Fruit fly (Drosophila melanogaster) whole organism, embryonic: ENCODE results near the gene CG10341.
A peak's percentile ranks its signal among the peaks of the same experiment; 100 is the strongest.

Experiments used
- Asciz ChIP-seq: fragments of 200-800 bp; sonication (Bioruptor generic); optimal IDR thresholded peaks from 2 replicates; lab custom pipeline; 2017; ENCODE audit warnings: missing biosample characterization, mild to moderate bottlenecking, missing genetic modification characterization, missing genetic modification reagents
- B-H2 ChIP-seq: fragments of 200-800 bp; sonication (Bioruptor generic); optimal IDR thresholded peaks from 2 replicates; lab custom pipeline; 2018; ENCODE audit warnings: missing biosample characterization, mild to moderate bottlenecking, missing genetic modification characterization
- Blimp-1 ChIP-seq: fragments of 200-800 bp; sonication (Bioruptor generic); optimal IDR thresholded peaks from 3 replicates; lab custom pipeline; 2018; ENCODE audit warnings: missing biosample characterization, missing genetic modification characterization, mild to moderate bottlenecking, moderate library complexity, missing genetic modification reagents
- CG10959 ChIP-seq: fragments of 200-800 bp; sonication (Bioruptor generic); IDR thresholded peaks from 2 replicates; pipeline ENCODE4 v1.3.6; 2022; ENCODE audit warnings: missing biosample characterization, missing genetic modification characterization
- CG11398 ChIP-seq: fragments of 200-800 bp; sonication (Bioruptor generic); optimal IDR thresholded peaks from 2 replicates; lab custom pipeline; 2016; ENCODE audit warnings: missing biosample characterization, missing genetic modification characterization
- CG12219 ChIP-seq: fragments of 200-800 bp; sonication (Bioruptor generic); optimal IDR thresholded peaks from 3 replicates; lab custom pipeline; 2018; ENCODE audit warnings: missing biosample characterization, mild to moderate bottlenecking, missing genetic modification characterization
- CG12236 ChIP-seq: fragments of 200-800 bp; sonication (Bioruptor generic); optimal IDR thresholded peaks from 2 replicates; lab custom pipeline; 2016; ENCODE audit warnings: missing biosample characterization, missing genetic modification characterization
- CG12391 ChIP-seq: fragments of 200-800 bp; sonication (Bioruptor generic); optimal IDR thresholded peaks from 3 replicates; lab custom pipeline; 2018; ENCODE audit warnings: missing biosample characterization, mild to moderate bottlenecking, missing genetic modification characterization, moderate library complexity
- CG13123 ChIP-seq: fragments of 200-800 bp; sonication (Bioruptor generic); optimal IDR thresholded peaks from 2 replicates; lab custom pipeline; 2016; ENCODE audit warnings: missing biosample characterization, missing genetic modification characterization
- CG13424 ChIP-seq: fragments of 200-800 bp; sonication (Bioruptor generic); optimal IDR thresholded peaks from 2 replicates; lab custom pipeline; 2019; ENCODE audit warnings: missing biosample characterization, mild to moderate bottlenecking, missing genetic modification characterization, moderate library complexity
- CG16813 ChIP-seq: fragments of 200-800 bp; sonication (Bioruptor generic); IDR thresholded peaks from 3 replicates; pipeline ENCODE4 v1.3.6; 2022; ENCODE audit warnings: missing biosample characterization, missing genetic modification characterization; ENCODE audit not compliant: partially characterized antibody
- CG17186 ChIP-seq: fragments of 200-800 bp; sonication (Bioruptor generic); optimal IDR thresholded peaks from 3 replicates; lab custom pipeline; 2017; ENCODE audit warnings: missing biosample characterization, missing genetic modification reagents, missing genetic modification characterization
- CG17359 ChIP-seq: fragments of 200-800 bp; sonication (Bioruptor generic); optimal IDR thresholded peaks from 3 replicates; lab custom pipeline; 2018; ENCODE audit warnings: missing biosample characterization, mild to moderate bottlenecking, missing genetic modification characterization, moderate library complexity
- CG18011 ChIP-seq: fragments of 200-800 bp; sonication (Bioruptor generic); optimal IDR thresholded peaks from 2 replicates; lab custom pipeline; 2017; ENCODE audit warnings: missing biosample characterization, missing genetic modification characterization, mild to moderate bottlenecking, moderate library complexity, missing genotype
- CG2129 ChIP-seq: fragments of 200-800 bp; sonication (Bioruptor generic); IDR thresholded peaks from 2 replicates; pipeline ENCODE4 v1.3.6; 2022; ENCODE audit warnings: missing biosample characterization, missing genetic modification characterization; ENCODE audit not compliant: partially characterized antibody
- CG31441 ChIP-seq: fragments of 200-800 bp; sonication (Bioruptor generic); IDR thresholded peaks from 2 replicates; pipeline ENCODE4 v1.3.6; 2022; ENCODE audit warnings: missing biosample characterization, missing genetic modification characterization
- CG3995 ChIP-seq: fragments of 200-800 bp; sonication (Bioruptor generic); optimal IDR thresholded peaks from 3 replicates; lab custom pipeline; 2016; ENCODE audit warnings: missing biosample characterization, missing genetic modification characterization
- CG43689 ChIP-seq: fragments of 200-800 bp; sonication (Bioruptor generic); IDR thresholded peaks from 2 replicates; pipeline ENCODE4 v1.3.6; 2022; ENCODE audit warnings: missing biosample characterization, missing genetic modification characterization
- CG4854 ChIP-seq: fragments of 200-800 bp; sonication (Bioruptor generic); optimal IDR thresholded peaks from 2 replicates; lab custom pipeline; 2016; ENCODE audit warnings: missing biosample characterization, missing genetic modification characterization, inconsistent platforms
- CG5180 ChIP-seq: fragments of 200-800 bp; sonication (Bioruptor generic); optimal IDR thresholded peaks from 3 replicates; lab custom pipeline; 2017; ENCODE audit warnings: missing biosample characterization, missing genetic modification characterization, mild to moderate bottlenecking, moderate library complexity, missing genetic modification reagents
- CG8281 ChIP-seq: fragments of 200-800 bp; sonication (Bioruptor generic); optimal IDR thresholded peaks from 2 replicates; lab custom pipeline; 2018; ENCODE audit warnings: missing biosample characterization, mild to moderate bottlenecking, missing genetic modification characterization, moderate library complexity
- Dad ChIP-seq: fragments of 200-800 bp; sonication (Bioruptor generic); optimal IDR thresholded peaks from 3 replicates; lab custom pipeline; 2016; ENCODE audit warnings: missing biosample characterization, missing genetic modification characterization
- Deaf1 ChIP-seq: fragments of 200-800 bp; optimal IDR thresholded peaks from 3 replicates; lab custom pipeline; 2019; ENCODE audit warnings: missing biosample characterization, mild to moderate bottlenecking, missing genetic modification characterization, moderate library complexity
- Kr ChIP-seq: fragments of 200-800 bp; sonication (Bioruptor generic); optimal IDR thresholded peaks from 2 replicates; lab custom pipeline; 2017; ENCODE audit warnings: missing biosample characterization, mild to moderate bottlenecking, missing genetic modification characterization
- Nf-YA ChIP-seq: fragments of 200-800 bp; sonication (Bioruptor generic); IDR thresholded peaks from 2 replicates; pipeline ENCODE4 v1.3.6; 2022; ENCODE audit warnings: missing biosample characterization, missing genetic modification characterization
- PHDP ChIP-seq: fragments of 200-800 bp; sonication (Bioruptor generic); optimal IDR thresholded peaks from 3 replicates; lab custom pipeline; 2018; ENCODE audit warnings: missing biosample characterization, mild to moderate bottlenecking, missing genetic modification characterization, moderate library complexity
- Pdp1 ChIP-seq, 2 experiments: fragments of 200-800 bp; sonication (Bioruptor generic); optimal IDR thresholded peaks; 3 replicates each; lab custom pipeline; 2016; ENCODE audit warnings: missing biosample characterization in 2 of 2, missing genetic modification characterization in 2 of 2, mild to moderate bottlenecking in 1 of 2, moderate library complexity in 1 of 2
- Ravus ChIP-seq: fragments of 200-800 bp; sonication (Bioruptor generic); IDR thresholded peaks from 2 replicates; pipeline ENCODE4 v1.3.6; 2022; ENCODE audit warnings: missing biosample characterization, missing genetic modification characterization
- Six4 ChIP-seq: fragments of 200-800 bp; sonication (Bioruptor generic); optimal IDR thresholded peaks from 2 replicates; lab custom pipeline; 2016; ENCODE audit warnings: missing biosample characterization, missing genetic modification characterization
- Sox102F ChIP-seq: fragments of 200-800 bp; sonication (Bioruptor generic); optimal IDR thresholded peaks from 2 replicates; lab custom pipeline; 2018; ENCODE audit warnings: missing biosample characterization, mild to moderate bottlenecking, missing genetic modification characterization, moderate library complexity
- Taf1 ChIP-seq: fragments of 200-800 bp; sonication (Bioruptor generic); IDR thresholded peaks from 2 replicates; pipeline ENCODE4 v1.3.6; 2022; ENCODE audit warnings: missing biosample characterization, missing genetic modification characterization
- Usf ChIP-seq: fragments of 200-800 bp; sonication (Bioruptor generic); optimal IDR thresholded peaks from 2 replicates; lab custom pipeline; 2017; ENCODE audit warnings: missing genotype, missing biosample characterization, missing genetic modification characterization
- ara ChIP-seq: fragments of 200-800 bp; sonication (Bioruptor generic); IDR thresholded peaks from 2 replicates; pipeline ENCODE4 v1.3.6; 2022; ENCODE audit warnings: missing biosample characterization, missing genetic modification characterization
- crp ChIP-seq, 2 experiments: fragments of 200-800 bp; sonication (Bioruptor generic); optimal IDR thresholded peaks; 2 replicates in 1 of 2; 3 replicates in 1 of 2; lab custom pipeline; 2017; ENCODE audit warnings: missing biosample characterization in 2 of 2, missing genetic modification characterization in 2 of 2, mild to moderate bottlenecking in 1 of 2, moderate library complexity in 1 of 2
- da ChIP-seq: fragments of 200-800 bp; sonication (Bioruptor generic); optimal IDR thresholded peaks from 2 replicates; lab custom pipeline; 2016; ENCODE audit warnings: missing biosample characterization, missing genetic modification characterization
- fd3F ChIP-seq: fragments of 200-800 bp; sonication (Bioruptor generic); optimal IDR thresholded peaks from 2 replicates; lab custom pipeline; 2018; ENCODE audit warnings: missing biosample characterization, mild to moderate bottlenecking, missing genetic modification characterization, moderate library complexity
- mirr ChIP-seq: fragments of 200-800 bp; sonication (Bioruptor generic); optimal IDR thresholded peaks from 3 replicates; lab custom pipeline; 2018; ENCODE audit warnings: missing biosample characterization, mild to moderate bottlenecking, missing genetic modification characterization
- mld ChIP-seq: fragments of 200-800 bp; sonication (Bioruptor generic); IDR thresholded peaks from 3 replicates; pipeline ENCODE4 v1.3.6; 2022; ENCODE audit warnings: missing biosample characterization, missing genetic modification characterization; ENCODE audit not compliant: partially characterized antibody
- nerfin-1 ChIP-seq: fragments of 200-800 bp; sonication (Bioruptor generic); optimal IDR thresholded peaks from 3 replicates; lab custom pipeline; 2019; ENCODE audit warnings: missing biosample characterization, mild to moderate bottlenecking, missing genetic modification characterization, moderate library complexity
- p53 ChIP-seq: fragments of 200-800 bp; sonication (Bioruptor generic); optimal IDR thresholded peaks from 2 replicates; lab custom pipeline; 2016; ENCODE audit warnings: missing biosample characterization, missing genetic modification characterization
- phol ChIP-seq: fragments of 200-800 bp; sonication (Bioruptor generic); optimal IDR thresholded peaks from 3 replicates; lab custom pipeline; 2018; ENCODE audit warnings: missing biosample characterization, mild to moderate bottlenecking, missing genetic modification characterization, moderate library complexity
- pita ChIP-seq: fragments of 200-800 bp; sonication (Bioruptor generic); optimal IDR thresholded peaks from 2 replicates; lab custom pipeline; 2017; ENCODE audit warnings: missing biosample characterization, mild to moderate bottlenecking, missing genetic modification characterization
- ranshi ChIP-seq: fragments of 200-800 bp; sonication (Bioruptor generic); IDR thresholded peaks from 2 replicates; pipeline ENCODE4 v1.3.6; 2022; ENCODE audit warnings: missing biosample characterization, missing genetic modification characterization
- repo ChIP-seq: fragments of 200-800 bp; sonication (Bioruptor generic); optimal IDR thresholded peaks from 2 replicates; lab custom pipeline; 2016; ENCODE audit warnings: missing biosample characterization, missing genetic modification characterization
- row ChIP-seq: fragments of 200-800 bp; sonication (Bioruptor generic); IDR thresholded peaks from 3 replicates; pipeline ENCODE4 v1.3.6; 2022; ENCODE audit warnings: missing biosample characterization, missing genetic modification characterization
- sd ChIP-seq: fragments of 200-800 bp; sonication (Bioruptor generic); optimal IDR thresholded peaks from 3 replicates; lab custom pipeline; 2018; ENCODE audit warnings: missing biosample characterization, mild to moderate bottlenecking, missing genetic modification characterization, moderate library complexity
- slbo ChIP-seq: fragments of 200-800 bp; sonication (Bioruptor generic); IDR thresholded peaks from 2 replicates; pipeline ENCODE4 v1.3.6; 2022; ENCODE audit warnings: missing biosample characterization, missing genetic modification characterization
- sqz ChIP-seq: fragments of 200-800 bp; sonication (Bioruptor generic); optimal IDR thresholded peaks from 3 replicates; lab custom pipeline; 2018; ENCODE audit warnings: missing biosample characterization, mild to moderate bottlenecking, missing genetic modification characterization
- tio ChIP-seq: fragments of 200-800 bp; sonication (Bioruptor generic); optimal IDR thresholded peaks from 2 replicates; lab custom pipeline; 2017; ENCODE audit warnings: missing biosample characterization, missing genetic modification characterization, inconsistent platforms
- tna ChIP-seq: fragments of 200-800 bp; sonication (Bioruptor generic); IDR thresholded peaks from 2 replicates; pipeline ENCODE4 v1.3.6; 2022; ENCODE audit warnings: missing biosample characterization, missing genetic modification characterization; ENCODE audit not compliant: partially characterized antibody

The CG10341 gene

dm6 chr2L:18689376-18689775 lies 9.1 kb upstream of the CG10341 start, which contains the start of gene CG10336 (continued):
- TF ChIP-seq tio (no peak), Sox102F (no peak), CG16813 (peak; percentile 49), Asciz (GFP tag; lab: Kevin White, UChicago) (no peak), repo (no peak), CG43689 (GFP tag; lab: Robert Waterston, UW) (no peak), Six4 (GFP tag; lab: Kevin White, UChicago) (no peak), CG12236 (GFP tag; lab: Kevin White, UChicago) (no peak), Blimp-1 (no peak), CG10959 (GFP tag; lab: Robert Waterston, UW) (no peak), Nf-YA (GFP tag; lab: Robert Waterston, UW) (no peak), sqz (GFP tag; lab: Kevin White, UChicago) (peak; percentile 33), CG5180 (GFP tag; lab: Kevin White, UChicago) (no peak), mld (no peak), da (GFP tag; lab: Kevin White, UChicago) (no peak), CG3995 (GFP tag; lab: Kevin White, UChicago) (no peak), Kr (GFP tag; lab: Kevin White, UChicago) (no peak), Dad (no peak), pita (no peak), Usf (GFP tag; lab: Kevin White, UChicago) (no peak), phol (tag; lab: Kevin White, UChicago) (peak; percentile 50), slbo (GFP tag; lab: Robert Waterston, UW) (no peak), CG17186 (GFP tag; lab: Kevin White, UChicago) (no peak), CG12219 (GFP tag; lab: Kevin White, UChicago) (no peak), CG4854 (GFP tag; lab: Kevin White, UChicago) (no peak), fd3F (GFP tag; lab: Kevin White, UChicago) (no peak), ara (GFP tag; lab: Robert Waterston, UW) (no peak), CG11398 (GFP tag; lab: Kevin White, UChicago) (no peak), CG12391 (tag; lab: Kevin White, UChicago) (no peak), Ravus (GFP tag; lab: Robert Waterston, UW) (no peak), ranshi (GFP tag; lab: Robert Waterston, UW) (no peak), crp (GFP tag; optimal IDR thresholded peaks at IDR 0.05; lab: Kevin White, UChicago) (peak in 1 of 2 experiments; percentile 10), Deaf1 (no peak), B-H2 (GFP tag; lab: Kevin White, UChicago) (no peak), row (GFP tag; lab: Robert Waterston, UW) (peak; percentile 74), sd (no peak), CG13424 (tag; lab: Kevin White, UChicago) (no peak), Taf1 (no peak), CG13123 (GFP tag; lab: Kevin White, UChicago) (no peak), Pdp1 (GFP tag; optimal IDR thresholded peaks at IDR 0.05; lab: Kevin White, UChicago) (peak in 1 of 2 experiments; percentile 100), tna (GFP tag; lab: Robert Waterston, UW) (no peak; the same call in 1 of the 2 replicates), CG8281 (tag; lab: Kevin White, UChicago) (no peak), CG2129 (GFP tag; lab: Robert Waterston, UW) (peak; percentile 42), CG31441 (GFP tag; lab: Robert Waterston, UW) (no peak), mirr (GFP tag; lab: Kevin White, UChicago) (no peak), nerfin-1 (tag; lab: Kevin White, UChicago) (no peak), p53 (GFP tag; lab: Kevin White, UChicago) (no peak), CG17359 (tag; lab: Kevin White, UChicago) (no peak), CG18011 (GFP tag; lab: Kevin White, UChicago) (no peak), PHDP (tag; lab: Kevin White, UChicago) (no peak)
